Worm (Caenorhabditis elegans) whole organism, late embryonic: ENCODE results near the gene pigb-1.

Experiments used
- C38D4.7 ChIP-seq: fragments of 200-800 bp; sonication (Bioruptor generic); optimal IDR thresholded peaks from 2 replicates; lab custom pipeline; 2018; ENCODE audit warnings: mild to moderate bottlenecking, missing genetic modification characterization, moderate library complexity, missing compliant biosample characterization
- K02D7.2 ChIP-seq: sonication (generic microtip); optimal IDR thresholded peaks from 2 replicates; lab custom pipeline; 2017; ENCODE audit warnings: mild to moderate bottlenecking, missing genetic modification characterization, missing compliant biosample characterization
- K09A11.1 ChIP-seq: sonication (generic microtip); optimal IDR thresholded peaks from 2 replicates; lab custom pipeline; 2017; ENCODE audit warnings: antibody characterized with exemption, mild to moderate bottlenecking, missing genetic modification characterization, missing compliant biosample characterization; ENCODE audit not compliant: insufficient read depth
- T23F11.4 ChIP-seq: fragments of 200-800 bp; sonication (Bioruptor generic); optimal IDR thresholded peaks from 2 replicates; lab custom pipeline; 2018; ENCODE audit warnings: mild to moderate bottlenecking, missing genetic modification characterization, missing compliant biosample characterization
- ahr-1 ChIP-seq: sonication (generic microtip); optimal IDR thresholded peaks from 2 replicates; lab custom pipeline; 2016; ENCODE audit warnings: missing genetic modification characterization, missing compliant biosample characterization
- ceh-18 ChIP-seq: sonication (generic microtip); optimal IDR thresholded peaks from 2 replicates; lab custom pipeline; 2016; ENCODE audit warnings: missing genetic modification characterization, missing compliant biosample characterization
- ceh-2 ChIP-seq: sonication (generic microtip); optimal IDR thresholded peaks from 2 replicates; lab custom pipeline; 2016; ENCODE audit warnings: missing genotype, missing genetic modification characterization, missing compliant biosample characterization
- ceh-24 ChIP-seq: sonication (generic microtip); optimal IDR thresholded peaks from 2 replicates; lab custom pipeline; 2016; ENCODE audit warnings: mild to moderate bottlenecking, missing genetic modification characterization, missing compliant biosample characterization
- dve-1 ChIP-seq: sonication (generic microtip); optimal IDR thresholded peaks from 2 replicates; lab custom pipeline; 2017; ENCODE audit warnings: antibody characterized with exemption, mild to moderate bottlenecking, missing genetic modification characterization, missing compliant biosample characterization
- elt-2 ChIP-seq: sonication (generic microtip); optimal IDR thresholded peaks from 2 replicates; lab custom pipeline; 2016; ENCODE audit warnings: missing genetic modification reagents, missing genetic modification characterization, missing compliant biosample characterization
- fax-1 ChIP-seq: sonication (generic microtip); optimal IDR thresholded peaks from 2 replicates; lab custom pipeline; 2016; ENCODE audit warnings: missing genotype, missing genetic modification characterization, missing compliant biosample characterization
- gmeb-2 ChIP-seq: sonication (generic microtip); optimal IDR thresholded peaks from 2 replicates; lab custom pipeline; 2016; ENCODE audit warnings: missing genetic modification characterization, inconsistent platforms, missing compliant biosample characterization
- hlh-15 ChIP-seq: sonication (generic microtip); optimal IDR thresholded peaks from 2 replicates; lab custom pipeline; 2016; ENCODE audit warnings: missing genetic modification characterization, missing compliant biosample characterization
- hlh-6 ChIP-seq: sonication (generic microtip); optimal IDR thresholded peaks from 2 replicates; lab custom pipeline; 2016; ENCODE audit warnings: missing genotype, missing genetic modification characterization, missing compliant biosample characterization
- mec-3 ChIP-seq: sonication (generic microtip); optimal IDR thresholded peaks from 2 replicates; lab custom pipeline; 2016; ENCODE audit warnings: borderline replicate concordance, missing genetic modification characterization, missing compliant biosample characterization
- nhr-11 ChIP-seq: fragments of 150-350 bp; optimal IDR thresholded peaks from 2 replicates; lab custom pipeline; 2014; ENCODE audit warnings: missing biosample characterization, missing genetic modification characterization
- odd-2 ChIP-seq: sonication (generic microtip); optimal IDR thresholded peaks from 2 replicates; lab custom pipeline; 2017; ENCODE audit warnings: antibody characterized with exemption, mild to moderate bottlenecking, missing genetic modification characterization, missing compliant biosample characterization
- pag-3 ChIP-seq: sonication (generic microtip); optimal IDR thresholded peaks from 2 replicates; lab custom pipeline; 2016; ENCODE audit warnings: missing compliant biosample characterization, missing genetic modification characterization, borderline replicate concordance
- pat-9 ChIP-seq: fragments of 200-800 bp; sonication (Bioruptor generic); optimal IDR thresholded peaks from 2 replicates; lab custom pipeline; 2018; ENCODE audit warnings: mild to moderate bottlenecking, missing genetic modification characterization, moderate library complexity, missing compliant biosample characterization
- pha-2 ChIP-seq: sonication (generic microtip); optimal IDR thresholded peaks from 2 replicates; lab custom pipeline; 2017; ENCODE audit warnings: mild to moderate bottlenecking, missing genetic modification characterization, missing compliant biosample characterization
- pha-4 ChIP-seq: fragments of 150-350 bp; optimal IDR thresholded peaks from 2 replicates; lab custom pipeline; 2018; ENCODE audit warnings: missing biosample characterization, missing genetic modification reagents, missing genetic modification characterization
- rnt-1 ChIP-seq: sonication (generic microtip); optimal IDR thresholded peaks from 2 replicates; lab custom pipeline; 2016; ENCODE audit warnings: missing genetic modification characterization, missing compliant biosample characterization
- sdc-2 ChIP-seq: sonication (generic microtip); optimal IDR thresholded peaks from 2 replicates; lab custom pipeline; 2016; ENCODE audit warnings: missing genotype, missing genetic modification characterization, missing compliant biosample characterization
- sox-2 ChIP-seq: fragments of 200-800 bp; sonication (Bioruptor generic); IDR thresholded peaks from 2 replicates; pipeline ENCODE4 v1.3.6; 2022; ENCODE audit warnings: missing genetic modification reagents, missing genetic modification characterization, missing compliant biosample characterization
- sox-4 ChIP-seq: sonication (generic microtip); optimal IDR thresholded peaks from 2 replicates; lab custom pipeline; 2017; ENCODE audit warnings: mild to moderate bottlenecking, missing genetic modification characterization, inconsistent platforms, missing compliant biosample characterization
- syd-9 ChIP-seq: sonication (generic microtip); optimal IDR thresholded peaks from 2 replicates; lab custom pipeline; 2016; ENCODE audit warnings: mild to moderate bottlenecking, missing genetic modification characterization, moderate library complexity, missing compliant biosample characterization
- unc-42 ChIP-seq: sonication (generic microtip); optimal IDR thresholded peaks from 2 replicates; lab custom pipeline; 2016; ENCODE audit warnings: missing genotype, missing genetic modification characterization, missing compliant biosample characterization
- unc-55 ChIP-seq: sonication (generic microtip); optimal IDR thresholded peaks from 2 replicates; lab custom pipeline; 2017; ENCODE audit warnings: missing biosample characterization, missing genetic modification reagents, missing genetic modification characterization

Gene pigb-1

DNA sequence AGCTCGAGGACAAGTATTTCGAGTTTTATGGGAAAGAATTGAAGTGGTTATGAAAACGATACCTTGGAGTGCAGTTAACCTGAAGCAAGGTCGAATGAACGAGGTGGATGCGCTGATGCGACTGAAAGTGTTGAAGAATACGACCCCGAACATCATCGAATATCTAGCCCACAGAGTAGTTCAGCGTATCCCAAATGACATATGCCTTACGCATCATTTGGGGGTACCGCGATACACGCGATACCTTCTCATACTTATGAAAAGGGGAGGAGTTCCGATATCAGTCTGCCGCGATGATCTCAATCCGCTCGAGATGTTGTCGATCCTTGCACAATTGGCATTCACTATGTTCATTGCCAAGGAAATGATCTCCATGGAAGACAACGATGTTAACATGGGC, 3.1 kb downstream of the pigb-1 start, which contains the start of gene T27F7.12:
Gene T27F7.12 (plus strand): TSS at position 301 of the 400 bp plus-strand sequence.
- TF ChIP-seq T23F11.4 (GFP tag; lab: Kevin White, UChicago) (no peak), odd-2 (tag; lab: Kevin White, UChicago) (no peak), hlh-6 (no peak), fax-1 (tag; lab: Kevin White, UChicago) (no peak), ceh-2 (tag; lab: Kevin White, UChicago) (no peak), gmeb-2 (tag; lab: Kevin White, UChicago) (no peak), pag-3 (tag; lab: Kevin White, UChicago) (no peak), sox-4 (no peak), unc-42 (no peak), rnt-1 (tag; lab: Kevin White, UChicago) (no peak), pha-2 (tag; lab: Kevin White, UChicago) (no peak), elt-2 (tag; lab: Kevin White, UChicago) (no peak)

DNA sequence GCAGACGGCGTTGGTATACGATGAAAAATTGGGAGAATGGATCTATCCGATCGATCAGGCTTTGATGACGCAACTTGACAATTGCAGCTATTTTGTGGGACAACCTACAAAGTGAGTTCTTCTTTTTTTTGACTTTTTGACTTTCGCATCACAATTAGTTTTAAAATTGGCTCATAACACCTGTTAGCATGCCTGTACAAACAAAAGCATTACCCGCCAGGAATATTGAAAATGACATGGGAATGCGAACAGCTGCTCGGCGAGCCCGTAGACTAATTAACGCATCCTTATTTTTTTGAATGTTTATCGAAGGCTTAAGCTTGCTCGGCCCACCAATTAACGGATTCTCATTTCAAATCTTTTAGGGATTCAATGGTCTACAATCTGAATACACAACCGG, 5.6 kb downstream of the pigb-1 start:
- TF ChIP-seq syd-9 (no peak), hlh-15 (tag; lab: Kevin White, UChicago) (no peak), hlh-6 (no peak), nhr-11 (tag; lab: Kevin White, UChicago) (no peak), odd-2 (tag; lab: Kevin White, UChicago) (no peak), pha-4 (tag; lab: Kevin White, UChicago) (no peak), ahr-1 (no peak)

DNA sequence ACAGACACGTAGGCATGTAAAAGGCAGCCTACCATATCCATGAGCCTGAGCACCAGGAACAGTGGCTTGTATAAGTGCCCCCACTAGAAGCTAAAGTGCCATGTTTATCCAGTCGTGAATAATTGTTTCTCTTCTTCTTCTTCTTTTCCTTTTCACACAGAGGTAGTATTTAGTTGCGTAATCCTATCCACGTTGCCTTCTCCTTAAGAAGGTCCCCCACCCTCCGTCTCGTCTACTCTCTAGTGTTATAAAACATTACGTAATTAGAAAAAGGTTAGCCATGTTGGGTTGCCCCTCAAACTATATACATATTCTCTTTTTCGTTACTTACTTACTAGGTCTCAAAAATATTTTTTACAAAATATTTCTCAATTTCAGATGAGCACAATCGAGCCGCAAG, 6.2 kb downstream of the pigb-1 start:
- TF ChIP-seq dve-1 (tag; lab: Kevin White, UChicago), result no peak
- TF ChIP-seq unc-42, result no peak

DNA sequence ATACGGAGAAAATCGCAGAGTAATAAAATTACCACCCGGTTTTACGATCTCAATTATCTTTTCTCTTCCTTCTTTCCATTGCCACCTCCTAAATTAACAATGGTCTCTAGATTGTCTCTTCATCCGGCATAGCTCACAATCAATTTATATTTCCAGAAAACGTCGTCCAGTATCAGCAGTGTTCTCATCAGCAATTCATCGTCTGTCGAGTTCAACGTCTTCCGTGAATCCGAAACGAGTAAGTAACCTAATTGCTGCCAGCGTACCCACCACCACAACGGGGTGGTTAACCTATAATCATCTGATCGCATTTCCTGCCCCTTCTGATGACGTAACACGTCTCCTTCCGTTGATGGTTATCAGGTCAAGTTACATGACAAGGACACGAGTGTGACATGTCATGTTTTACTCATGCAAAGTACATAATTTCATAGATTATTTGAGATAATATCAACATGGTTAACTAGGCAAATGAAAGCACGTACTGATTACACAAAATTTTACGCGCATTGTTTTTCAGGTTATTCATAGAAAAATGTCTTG, 6.8 kb downstream of the pigb-1 start:
- TF ChIP-seq sdc-2 (tag; lab: Kevin White, UChicago) (no peak), unc-55 (GFP tag; lab: Kevin White, UChicago) (peak; percentile 63), elt-2 (tag; lab: Kevin White, UChicago) (peak; percentile 78), ceh-24 (tag; lab: Kevin White, UChicago) (no peak), mec-3 (tag; lab: Kevin White, UChicago) (no peak), ceh-18 (tag; lab: Kevin White, UChicago) (no peak)

DNA sequence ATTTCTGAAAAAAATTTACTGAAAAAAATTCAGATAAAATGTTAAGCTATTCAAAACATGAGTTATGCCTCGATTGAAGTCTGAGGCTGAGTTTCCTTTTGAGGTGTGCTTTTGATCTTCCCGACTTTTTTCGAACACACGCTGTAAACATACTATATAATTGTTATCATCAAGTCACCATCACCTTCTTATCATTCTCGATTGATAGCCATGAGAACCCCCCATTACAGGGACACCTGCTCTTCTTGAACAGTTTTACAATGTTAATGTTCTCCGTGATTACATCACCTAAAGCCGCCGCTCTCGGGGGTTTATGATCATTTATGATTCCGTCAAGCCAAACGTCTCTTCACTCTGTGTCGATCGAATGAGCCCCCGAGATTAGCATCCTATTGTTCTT, 8.7 kb downstream of the pigb-1 start:
- TF ChIP-seq C38D4.7 (GFP tag; lab: Kevin White, UChicago), result no peak
- TF ChIP-seq elt-2 (tag; lab: Kevin White, UChicago), result peak; percentile 96
- no peak for TF ChIP-seq pat-9 (tag; lab: Kevin White, UChicago)
- TF ChIP-seq K02D7.2, result no peak
- TF ChIP-seq unc-55 (GFP tag; lab: Kevin White, UChicago), result no peak
- no peak for TF ChIP-seq K09A11.1 (tag; lab: Kevin White, UChicago)
- TF ChIP-seq hlh-6, result no peak

DNA sequence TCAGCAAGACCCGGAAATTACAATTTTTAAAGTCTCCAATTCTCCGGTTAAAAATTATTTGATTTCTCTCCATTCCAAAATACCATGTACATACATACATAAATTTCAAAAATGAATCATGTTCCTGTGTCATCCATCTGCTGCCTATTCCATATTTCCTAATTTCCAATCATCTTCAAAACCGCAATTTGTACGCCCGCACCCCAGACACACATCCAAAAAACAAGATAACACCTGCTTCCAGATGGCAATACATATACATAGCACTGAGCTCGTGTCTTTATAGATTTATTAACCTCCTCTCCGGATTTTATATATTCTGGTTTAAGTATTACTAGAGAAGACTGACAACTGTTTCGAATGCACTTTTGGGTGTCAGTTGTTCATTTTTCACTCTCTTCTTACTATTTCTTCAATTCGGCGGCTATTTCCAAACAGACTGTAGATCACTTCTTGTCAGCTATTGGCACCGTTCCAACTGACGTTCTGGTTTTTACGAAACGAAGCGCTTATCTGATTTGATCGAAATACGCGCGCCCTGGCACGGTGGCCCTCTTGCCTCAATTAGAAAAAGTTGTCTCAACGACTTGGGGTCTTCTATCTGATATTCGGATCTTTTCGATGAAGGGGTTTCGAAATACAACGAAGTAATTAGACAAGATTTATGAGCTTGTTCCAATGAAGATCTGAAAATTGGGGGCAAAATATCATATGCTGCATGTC, 11.0 kb downstream of the pigb-1 start:
- no peak for TF ChIP-seq sox-2 (GFP tag; lab: Robert Waterston, UW)
- TF ChIP-seq C38D4.7 (GFP tag; lab: Kevin White, UChicago), result no peak
